Fruit fly (Drosophila melanogaster) whole organism, wandering third instar larva: Measurements from ENCODE around the gene TkR99D.
"Not testable (repeated sequence)": the region's sequence is repeated elsewhere in the genome, so short reads cannot be mapped to it uniquely, and the experiment has no call there.

Experiments used
- CG32264 ChIP-seq: fragments of 200-800 bp; sonication (Bioruptor generic); optimal IDR thresholded peaks from 2 replicates; lab custom pipeline; 2016; ENCODE audit warnings: missing biosample characterization, missing genetic modification characterization
- Hr83 ChIP-seq: fragments of 200-300 bp; sonication (Bioruptor generic); optimal IDR thresholded peaks from 2 replicates; lab custom pipeline; 2016; ENCODE audit warnings: missing biosample characterization, mild to moderate bottlenecking, missing genetic modification characterization, moderate library complexity; ENCODE audit not compliant: poor library complexity, severe bottlenecking
- OdsH ChIP-seq: fragments of 200-800 bp; sonication (Bioruptor generic); optimal IDR thresholded peaks from 2 replicates; lab custom pipeline; 2016; ENCODE audit warnings: missing biosample characterization, mild to moderate bottlenecking, missing genetic modification characterization
- br ChIP-seq: fragments of 200-800 bp; sonication (Bioruptor generic); optimal IDR thresholded peaks from 2 replicates; lab custom pipeline; 2016; ENCODE audit warnings: missing biosample characterization, missing genetic modification characterization
- dl ChIP-seq, 2 experiments: fragments of 175-275, 200-275 bp in 1 of 2; fragments of 200-275 bp in 1 of 2; sonication (Bioruptor generic); optimal IDR thresholded peaks; lab custom pipeline; 2018; ENCODE audit warnings: mild to moderate bottlenecking in 2 of 2, missing biosample characterization in 2 of 2, missing genetic modification characterization in 2 of 2, moderate library complexity in 2 of 2; ENCODE audit not compliant: partially characterized antibody in 2 of 2, insufficient read depth in 1 of 2
- ey ChIP-seq: fragments of 200-800 bp; sonication (Bioruptor generic); optimal IDR thresholded peaks from 2 replicates; lab custom pipeline; 2016; ENCODE audit warnings: missing biosample characterization, missing genetic modification characterization
- lola ChIP-seq: fragments of >200 bp; optimal IDR thresholded peaks from 2 replicates; lab custom pipeline; 2017; ENCODE audit warnings: missing biosample characterization, missing genetic modification characterization
- tai ChIP-seq: sonication (Bioruptor generic); optimal IDR thresholded peaks from 2 replicates; lab custom pipeline; 2016; ENCODE audit warnings: missing biosample characterization, missing genetic modification characterization

DNA sequence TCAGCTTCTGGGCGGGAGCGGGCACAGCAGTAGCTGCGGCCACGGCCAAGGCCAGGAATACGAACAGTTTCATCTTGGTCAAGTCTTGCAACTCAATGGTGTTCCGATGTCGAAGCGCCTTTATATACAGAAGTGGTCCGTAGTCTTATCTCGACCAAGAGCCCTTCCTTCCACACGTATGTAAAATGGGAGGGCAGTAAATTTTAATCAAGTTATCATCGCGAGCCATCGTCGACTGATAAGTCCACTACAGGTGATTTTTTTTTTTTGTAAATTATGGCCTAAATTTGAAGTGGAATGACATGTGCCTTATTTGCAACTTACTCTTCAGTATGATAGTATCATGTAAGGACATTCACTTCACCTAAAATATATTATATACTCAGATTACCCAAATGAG, 44.7 kb downstream of the TkR99D start, which contains the start of gene Jon99Cii:
- TF ChIP-seq OdsH (GFP tag; lab: Kevin White, UChicago); tai (GFP tag; lab: Kevin White, UChicago); CG32264 (GFP tag; lab: Kevin White, UChicago); ey (GFP tag; lab: Kevin White, UChicago); lola (GFP tag; lab: Kevin White, UChicago); Hr83; br (GFP tag; lab: Kevin White, UChicago); dl (GFP tag; optimal IDR thresholded peaks at IDR 0.05; lab: Kevin White, UChicago; ENCODE audit: insufficient read depth in 1 of 2, partially characterized antibody in 2 of 2): not testable (repeated sequence)
